Fruit fly (Drosophila melanogaster) whole organism, embryonic: ENCODE data around the gene CG43999.
A peak's percentile ranks its signal among the peaks of the same experiment; 100 is the strongest.

Source experiments
- Blimp-1 ChIP-seq: fragments of 200-800 bp; sonication (Bioruptor generic); optimal IDR thresholded peaks from 3 replicates; lab custom pipeline; 2018; ENCODE audit warnings: missing biosample characterization, missing genetic modification characterization, mild to moderate bottlenecking, moderate library complexity, missing genetic modification reagents
- CG10147 ChIP-seq: fragments of 200-800 bp; sonication (Bioruptor generic); optimal IDR thresholded peaks from 2 replicates; lab custom pipeline; 2019; ENCODE audit warnings: missing biosample characterization, mild to moderate bottlenecking, missing genetic modification characterization, moderate library complexity
- CG10959 ChIP-seq: fragments of 200-800 bp; sonication (Bioruptor generic); IDR thresholded peaks from 2 replicates; pipeline ENCODE4 v1.3.6; 2022; ENCODE audit warnings: missing biosample characterization, missing genetic modification characterization
- CG10979 ChIP-seq: fragments of 200-800 bp; sonication (Bioruptor generic); optimal IDR thresholded peaks from 2 replicates; lab custom pipeline; 2018; ENCODE audit warnings: missing biosample characterization, mild to moderate bottlenecking, missing genetic modification characterization, moderate library complexity
- CG1233 ChIP-seq: fragments of 200-800 bp; sonication (Bioruptor generic); optimal IDR thresholded peaks from 4 replicates; lab custom pipeline; 2018; ENCODE audit warnings: missing biosample characterization, mild to moderate bottlenecking, missing genetic modification characterization
- CG12769 ChIP-seq: fragments of 200-800 bp; sonication (Bioruptor generic); optimal IDR thresholded peaks from 2 replicates; lab custom pipeline; 2019; ENCODE audit warnings: missing biosample characterization, mild to moderate bottlenecking, missing genetic modification characterization, moderate library complexity
- CG12942 ChIP-seq: fragments of 200-800 bp; sonication (Bioruptor generic); optimal IDR thresholded peaks from 3 replicates; lab custom pipeline; 2016; ENCODE audit warnings: missing biosample characterization, missing genetic modification characterization
- CG13123 ChIP-seq: fragments of 200-800 bp; sonication (Bioruptor generic); optimal IDR thresholded peaks from 2 replicates; lab custom pipeline; 2016; ENCODE audit warnings: missing biosample characterization, missing genetic modification characterization
- CG13894 ChIP-seq: fragments of 200-800 bp; sonication (Bioruptor generic); optimal IDR thresholded peaks from 3 replicates; lab custom pipeline; 2018; ENCODE audit warnings: missing biosample characterization, mild to moderate bottlenecking, missing genetic modification characterization, moderate library complexity
- CG14710 ChIP-seq: fragments of 200-800 bp; sonication (Bioruptor generic); optimal IDR thresholded peaks from 3 replicates; lab custom pipeline; 2019; ENCODE audit warnings: missing biosample characterization, mild to moderate bottlenecking, missing genetic modification characterization, moderate library complexity
- CG2678 ChIP-seq: fragments of 200-800 bp; sonication (Bioruptor generic); optimal IDR thresholded peaks from 3 replicates; lab custom pipeline; 2019; ENCODE audit warnings: missing biosample characterization, mild to moderate bottlenecking, missing genetic modification characterization, moderate library complexity
- CG3163 ChIP-seq: fragments of 200-800 bp; sonication (Bioruptor generic); optimal IDR thresholded peaks from 3 replicates; lab custom pipeline; 2016; ENCODE audit warnings: missing biosample characterization, missing genetic modification characterization
- CG33557 ChIP-seq: fragments of 200-800 bp; sonication (Bioruptor generic); optimal IDR thresholded peaks from 2 replicates; lab custom pipeline; 2019; ENCODE audit warnings: missing biosample characterization, mild to moderate bottlenecking, missing genetic modification characterization, moderate library complexity
- CG43689 ChIP-seq: fragments of 200-800 bp; sonication (Bioruptor generic); IDR thresholded peaks from 2 replicates; pipeline ENCODE4 v1.3.6; 2022; ENCODE audit warnings: missing biosample characterization, missing genetic modification characterization
- CG6765 ChIP-seq: fragments of 200-800 bp; sonication (Bioruptor generic); optimal IDR thresholded peaks from 3 replicates; lab custom pipeline; 2017; ENCODE audit warnings: missing biosample characterization, mild to moderate bottlenecking, missing genetic modification characterization
- CG7372 ChIP-seq: fragments of 200-800 bp; sonication (Bioruptor generic); IDR thresholded peaks from 2 replicates; pipeline ENCODE4 v1.3.6; 2022; ENCODE audit warnings: missing biosample characterization, missing genetic modification characterization
- CG8944 ChIP-seq: fragments of 200-800 bp; sonication (Bioruptor generic); optimal IDR thresholded peaks from 3 replicates; lab custom pipeline; 2016; ENCODE audit warnings: missing biosample characterization, missing genetic modification characterization
- CG9727 ChIP-seq: fragments of 200-800 bp; sonication (Bioruptor generic); optimal IDR thresholded peaks from 3 replicates; lab custom pipeline; 2017; ENCODE audit warnings: missing biosample characterization, mild to moderate bottlenecking, missing genetic modification characterization
- CHES-1-like ChIP-seq: fragments of 200-800 bp; sonication (Bioruptor generic); optimal IDR thresholded peaks from 2 replicates; lab custom pipeline; 2016; ENCODE audit warnings: missing biosample characterization, missing genetic modification characterization
- Drgx ChIP-seq: fragments of 200-800 bp; sonication (Bioruptor generic); IDR thresholded peaks from 2 replicates; pipeline ENCODE4 v1.3.6; 2022; ENCODE audit warnings: missing biosample characterization, missing genetic modification characterization
- Ets65A ChIP-seq: fragments of 200-800 bp; sonication (Bioruptor generic); peaks from one replicate; lab custom pipeline; 2016; ENCODE audit warnings: missing biosample characterization, missing genetic modification characterization
- H15 ChIP-seq: fragments of 200-800 bp; sonication (Bioruptor generic); IDR thresholded peaks from 3 replicates; pipeline ENCODE4 v1.3.6; 2022; ENCODE audit warnings: missing biosample characterization, missing genetic modification characterization
- Hr78 ChIP-seq, 2 experiments: fragments of 200-800 bp in 1 of 2; fragments of >200 bp in 1 of 2; sonication (Bioruptor generic) in 1 of 2; optimal IDR thresholded peaks; 2 replicates each; lab custom pipeline; 2017 to 2019; ENCODE audit warnings: missing biosample characterization in 2 of 2, missing genetic modification characterization in 2 of 2, mild to moderate bottlenecking in 1 of 2, moderate library complexity in 1 of 2
- Med ChIP-seq: fragments of 200-800 bp; sonication (Bioruptor generic); peaks from one replicate; lab custom pipeline; 2016; ENCODE audit warnings: missing biosample characterization, missing genetic modification characterization, mild to moderate bottlenecking, inconsistent platforms, moderate library complexity
- NFAT ChIP-seq: fragments of 200-800 bp; sonication (Bioruptor generic); IDR thresholded peaks from 2 replicates; pipeline ENCODE4 v1.3.6; 2022; ENCODE audit warnings: missing biosample characterization, missing genetic modification characterization
- Sox102F ChIP-seq: fragments of 200-800 bp; sonication (Bioruptor generic); optimal IDR thresholded peaks from 2 replicates; lab custom pipeline; 2018; ENCODE audit warnings: missing biosample characterization, mild to moderate bottlenecking, missing genetic modification characterization, moderate library complexity
- Ssrp ChIP-seq: fragments of 200-800 bp; sonication (Bioruptor generic); optimal IDR thresholded peaks from 2 replicates; lab custom pipeline; 2018; ENCODE audit warnings: missing biosample characterization, mild to moderate bottlenecking, missing genetic modification characterization, moderate library complexity
- Xbp1 ChIP-seq: fragments of 200-800 bp; sonication (Bioruptor generic); optimal IDR thresholded peaks from 3 replicates; lab custom pipeline; 2016; ENCODE audit warnings: missing biosample characterization, mild to moderate bottlenecking, missing genetic modification characterization
- ab ChIP-seq: fragments of 200-800 bp; sonication (Bioruptor generic); optimal IDR thresholded peaks from 2 replicates; lab custom pipeline; 2016; ENCODE audit warnings: missing biosample characterization, missing genetic modification characterization
- abd-A ChIP-seq: fragments of 200-800 bp; sonication (Bioruptor generic); optimal IDR thresholded peaks from 3 replicates; lab custom pipeline; 2019; ENCODE audit warnings: missing biosample characterization, mild to moderate bottlenecking, missing genetic modification characterization, moderate library complexity
- az2 ChIP-seq: fragments of 200-800 bp; sonication (Bioruptor generic); optimal IDR thresholded peaks from 3 replicates; lab custom pipeline; 2016; ENCODE audit warnings: missing biosample characterization, missing genetic modification characterization
- cg ChIP-seq: fragments of 200-800 bp; sonication (Bioruptor generic); optimal IDR thresholded peaks from 3 replicates; lab custom pipeline; 2019; ENCODE audit warnings: missing biosample characterization, mild to moderate bottlenecking, missing genetic modification characterization, moderate library complexity
- crol ChIP-seq: fragments of 200-800 bp; sonication (Bioruptor generic); IDR thresholded peaks from 2 replicates; pipeline ENCODE4 v1.3.6; 2022; ENCODE audit warnings: missing biosample characterization, missing genetic modification characterization
- grau ChIP-seq: fragments of 200-800 bp; optimal IDR thresholded peaks from 3 replicates; lab custom pipeline; 2019; ENCODE audit warnings: missing biosample characterization, mild to moderate bottlenecking, missing genetic modification characterization, moderate library complexity
- ken ChIP-seq: fragments of 200-800 bp; sonication (Bioruptor generic); IDR thresholded peaks from 3 replicates; pipeline ENCODE4 v1.3.6; 2022; ENCODE audit warnings: missing biosample characterization, missing genetic modification characterization
- kni ChIP-seq: fragments of 200-800 bp; sonication (Bioruptor generic); optimal IDR thresholded peaks from 3 replicates; lab custom pipeline; 2017; ENCODE audit warnings: mild to moderate bottlenecking, missing biosample characterization, missing genetic modification reagents, missing genetic modification characterization
- lilli ChIP-seq: fragments of 200-800 bp; sonication (Bioruptor generic); optimal IDR thresholded peaks from 3 replicates; lab custom pipeline; 2016; ENCODE audit warnings: missing biosample characterization, missing genetic modification characterization
- oc ChIP-seq: fragments of 200-800 bp; sonication (Bioruptor generic); optimal IDR thresholded peaks from 2 replicates; lab custom pipeline; 2018; ENCODE audit warnings: missing biosample characterization, mild to moderate bottlenecking, missing genetic modification characterization, moderate library complexity
- pros ChIP-seq: fragments of 200-800 bp; sonication (Bioruptor generic); optimal IDR thresholded peaks from 3 replicates; lab custom pipeline; 2019; ENCODE audit warnings: missing biosample characterization, mild to moderate bottlenecking, missing genetic modification characterization, moderate library complexity
- ro ChIP-seq: fragments of 200-800 bp; sonication (Bioruptor generic); IDR thresholded peaks from 2 replicates; pipeline ENCODE4 v1.3.6; 2022; ENCODE audit warnings: missing biosample characterization, missing genetic modification characterization
- run ChIP-seq: fragments of 200-800 bp; sonication (Bioruptor generic); optimal IDR thresholded peaks from 3 replicates; lab custom pipeline; 2018; ENCODE audit warnings: missing biosample characterization, mild to moderate bottlenecking, missing genetic modification characterization
- sc ChIP-seq, 3 experiments: fragments of >200 bp in 2 of 3; fragments of 200-800 bp in 1 of 3; sonication (Bioruptor generic) in 1 of 3; optimal IDR thresholded peaks; 2 replicates in 2 of 3; 3 replicates in 1 of 3; lab custom pipeline; 2017; ENCODE audit warnings: mild to moderate bottlenecking in 1 of 3, missing biosample characterization in 1 of 3, missing genetic modification characterization in 1 of 3, missing genetic modification reagents in 1 of 3
- sens ChIP-seq: fragments of 200-800 bp; sonication (Bioruptor generic); peaks from one replicate; lab custom pipeline; 2016; ENCODE audit warnings: missing biosample characterization, missing genetic modification characterization
- sob ChIP-seq: fragments of 200-800 bp; sonication (Bioruptor generic); IDR thresholded peaks from 2 replicates; pipeline ENCODE4 v1.3.6; 2022; ENCODE audit warnings: missing biosample characterization, missing genetic modification characterization
- sr ChIP-seq: fragments of 200-800 bp; sonication (Bioruptor generic); IDR thresholded peaks from 3 replicates; pipeline ENCODE4 v1.3.6; 2022; ENCODE audit warnings: missing biosample characterization, missing genetic modification characterization
- unpg ChIP-seq: fragments of 200-800 bp; sonication (Bioruptor generic); optimal IDR thresholded peaks from 3 replicates; lab custom pipeline; 2018; ENCODE audit warnings: missing biosample characterization, mild to moderate bottlenecking, missing genetic modification characterization, moderate library complexity

Gene CG43999

DNA sequence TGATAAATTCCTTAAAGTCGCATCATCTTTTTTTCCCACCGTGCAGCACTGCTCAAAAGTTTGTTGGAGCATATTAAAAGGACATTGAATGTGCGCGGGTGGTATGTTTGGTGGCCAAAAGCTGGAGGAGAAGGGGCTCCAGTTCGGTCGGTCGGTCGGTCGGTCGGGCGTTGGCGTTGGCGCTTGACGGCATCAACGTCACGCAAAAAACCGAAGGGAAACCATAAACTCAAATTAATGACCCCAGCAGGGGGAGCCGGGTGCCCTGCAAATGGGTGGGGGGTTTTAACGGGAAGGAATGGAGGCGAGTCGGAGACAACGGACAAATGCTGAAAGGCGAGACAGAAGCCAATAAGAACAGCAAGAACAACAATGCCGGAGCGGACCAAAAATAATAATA is 16.5 kb downstream of the CG43999 start:
- TF ChIP-seq H15 (GFP tag; lab: Robert Waterston, UW) (no peak), sr (GFP tag; lab: Robert Waterston, UW) (peak; percentile 69; the same call in 2 of the 3 replicates), crol (GFP tag; lab: Robert Waterston, UW) (peak; percentile 74), CG10959 (GFP tag; lab: Robert Waterston, UW) (no peak), unpg (GFP tag; lab: Kevin White, UChicago) (no peak), NFAT (GFP tag; lab: Robert Waterston, UW) (0 out of 2 replicates have a peak, but pooled peaks have one; percentile 37), CG33557 (GFP tag; lab: Kevin White, UChicago) (no peak), az2 (GFP tag; lab: Kevin White, UChicago) (no peak), Ets65A (GFP tag; lab: Kevin White, UChicago) (peak; percentile 33), ab (GFP tag; lab: Kevin White, UChicago) (no peak), grau (tag; lab: Kevin White, UChicago) (no peak), Med (GFP tag; lab: Kevin White, UChicago) (peak; percentile 45), CG12769 (peak; percentile 30), CG2678 (tag; lab: Kevin White, UChicago) (no peak), abd-A (tag; lab: Kevin White, UChicago) (peak; percentile 12), CG9727 (no peak), CG8944 (GFP tag; lab: Kevin White, UChicago) (no peak)

DNA sequence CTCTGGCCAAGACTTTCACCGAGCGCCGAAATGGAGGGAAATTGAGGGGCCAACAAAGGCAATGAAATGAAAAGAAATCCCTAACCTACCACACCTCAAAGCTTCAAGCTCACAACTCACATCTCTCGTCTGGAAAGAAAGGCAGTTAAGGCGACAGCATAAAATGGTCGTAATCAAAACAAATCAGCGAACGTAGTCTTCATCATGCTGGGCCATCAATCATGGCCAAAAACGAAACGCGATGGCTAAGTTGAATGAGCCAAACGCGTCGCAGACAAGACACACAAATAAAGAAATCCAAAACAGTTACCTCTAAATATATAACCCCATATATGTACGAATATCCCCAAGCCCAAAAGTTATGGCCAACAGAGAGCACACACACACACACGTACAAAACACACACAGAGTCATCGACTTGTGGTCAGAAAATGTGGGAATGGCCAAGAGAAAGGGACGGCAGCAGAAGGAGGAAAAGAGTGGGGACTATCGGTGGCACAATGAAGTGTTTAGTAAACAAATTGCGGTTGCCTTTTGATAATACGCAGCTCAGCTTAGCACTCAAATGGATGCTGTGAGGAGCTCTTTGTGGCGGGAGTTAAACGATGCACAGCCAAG is 17.6 kb downstream of the CG43999 start:
- TF ChIP-seq sr (GFP tag; lab: Robert Waterston, UW) (0 out of 3 replicates have a peak, but pooled peaks have one; percentile 10), run (tag; lab: Kevin White, UChicago) (peak; percentile 78), cg (GFP tag; lab: Kevin White, UChicago) (peak; percentile 52), Blimp-1 (peak; percentile 58), CG12769 (peak; percentile 66), CG13123 (GFP tag; lab: Kevin White, UChicago) (no peak), Ssrp (tag; lab: Kevin White, UChicago) (no peak), Hr78 (GFP tag; optimal IDR thresholded peaks at IDR 0.05; lab: Kevin White, UChicago) (peak in 1 of 2 experiments; percentile 29), CG10147 (GFP tag; lab: Kevin White, UChicago) (no peak), lilli (no peak), CG14710 (tag; lab: Kevin White, UChicago) (no peak), crol (GFP tag; lab: Robert Waterston, UW) (0 out of 2 replicates have a peak, but pooled peaks have one; percentile 12), Xbp1 (no peak), CG13894 (tag; lab: Kevin White, UChicago) (peak; percentile 45), kni (peak; percentile 81), pros (GFP tag; lab: Kevin White, UChicago) (peak; percentile 63), abd-A (tag; lab: Kevin White, UChicago) (peak; percentile 87), oc (peak; percentile 50), CG6765 (GFP tag; lab: Kevin White, UChicago) (no peak)

DNA sequence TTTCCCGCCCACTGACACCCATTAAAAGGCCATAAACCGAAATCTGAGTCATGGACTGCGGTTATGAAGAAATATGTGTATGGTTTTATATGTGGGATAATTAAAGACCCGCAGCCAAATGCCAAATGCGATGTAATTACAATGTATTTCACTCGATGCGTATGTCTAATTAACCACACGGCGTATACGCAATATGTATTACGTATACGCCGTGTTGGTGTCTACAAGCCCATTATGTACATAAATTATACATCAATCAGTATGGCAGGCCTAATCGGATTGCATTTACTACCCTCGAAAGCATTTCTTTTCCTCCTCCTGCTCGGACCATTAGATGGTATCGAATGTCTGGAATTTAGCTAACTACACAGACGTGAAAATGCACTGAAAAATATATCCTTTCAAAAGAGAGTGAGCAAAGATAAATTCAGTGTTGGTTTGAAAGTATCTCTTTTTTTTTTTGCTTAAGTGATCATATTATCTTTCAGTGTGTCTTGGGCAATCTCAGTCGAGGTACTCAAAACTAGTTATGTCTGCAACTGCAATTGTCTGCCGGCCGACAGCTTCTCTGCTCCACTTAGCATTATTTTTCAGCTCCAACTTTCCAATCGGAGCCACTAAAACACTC is 18.4 kb downstream of the CG43999 start:
- TF ChIP-seq Sox102F (GFP tag; lab: Kevin White, UChicago) (peak; percentile 14), CHES-1-like (GFP tag; lab: Kevin White, UChicago) (no peak), CG43689 (GFP tag; lab: Robert Waterston, UW) (no peak), CG10979 (tag; lab: Kevin White, UChicago) (peak; percentile 31), sc (optimal IDR thresholded peaks at IDR 0.05; lab: Kevin White, UChicago) (no peak), sc (GFP tag; optimal IDR thresholded peaks at IDR 0.05; lab: Kevin White, UChicago) (no peak), ro (GFP tag; lab: Robert Waterston, UW) (no peak), Drgx (GFP tag; lab: Robert Waterston, UW) (peak; percentile 51; the same call in 1 of the 2 replicates), ken (GFP tag; lab: Robert Waterston, UW) (0 out of 3 replicates have a peak, but pooled peaks have one; percentile 21), CG12942 (no peak), sens (peak; percentile 20), CG7372 (peak; percentile 95), sob (GFP tag; lab: Robert Waterston, UW) (no peak), CG3163 (GFP tag; lab: Kevin White, UChicago) (no peak), CG1233 (GFP tag; lab: Kevin White, UChicago) (no peak)
